Fruit fly (Drosophila melanogaster) whole organism: ENCODE measurements around the gene Ranbp16.

ENCODE experiments used
- CG8478 ChIP-seq: fragments of >200 bp; optimal IDR thresholded peaks from 2 replicates; lab custom pipeline; 2018; ENCODE audit warnings: inconsistent platforms
- Dll ChIP-seq: fragments of >200 bp; optimal IDR thresholded peaks from 2 replicates; lab custom pipeline; 2017
- EcR ChIP-seq, 2 experiments: fragments of >200 bp; optimal IDR thresholded peaks; 2 replicates each; lab custom pipeline; 2017; ENCODE audit warnings: missing biosample characterization in 2 of 2, missing genetic modification characterization in 2 of 2, missing genetic modification reagents in 2 of 2
- pan ChIP-seq: fragments of >200 bp; optimal IDR thresholded peaks from 2 replicates; lab custom pipeline; 2017
- psq ChIP-seq: fragments of >200 bp; optimal IDR thresholded peaks from 2 replicates; lab custom pipeline; 2017
- usp ChIP-seq: fragments of >200 bp; optimal IDR thresholded peaks from 2 replicates; lab custom pipeline; 2017; ENCODE audit warnings: missing biosample characterization, missing genetic modification characterization, mixed read lengths

Gene Ranbp16

DNA sequence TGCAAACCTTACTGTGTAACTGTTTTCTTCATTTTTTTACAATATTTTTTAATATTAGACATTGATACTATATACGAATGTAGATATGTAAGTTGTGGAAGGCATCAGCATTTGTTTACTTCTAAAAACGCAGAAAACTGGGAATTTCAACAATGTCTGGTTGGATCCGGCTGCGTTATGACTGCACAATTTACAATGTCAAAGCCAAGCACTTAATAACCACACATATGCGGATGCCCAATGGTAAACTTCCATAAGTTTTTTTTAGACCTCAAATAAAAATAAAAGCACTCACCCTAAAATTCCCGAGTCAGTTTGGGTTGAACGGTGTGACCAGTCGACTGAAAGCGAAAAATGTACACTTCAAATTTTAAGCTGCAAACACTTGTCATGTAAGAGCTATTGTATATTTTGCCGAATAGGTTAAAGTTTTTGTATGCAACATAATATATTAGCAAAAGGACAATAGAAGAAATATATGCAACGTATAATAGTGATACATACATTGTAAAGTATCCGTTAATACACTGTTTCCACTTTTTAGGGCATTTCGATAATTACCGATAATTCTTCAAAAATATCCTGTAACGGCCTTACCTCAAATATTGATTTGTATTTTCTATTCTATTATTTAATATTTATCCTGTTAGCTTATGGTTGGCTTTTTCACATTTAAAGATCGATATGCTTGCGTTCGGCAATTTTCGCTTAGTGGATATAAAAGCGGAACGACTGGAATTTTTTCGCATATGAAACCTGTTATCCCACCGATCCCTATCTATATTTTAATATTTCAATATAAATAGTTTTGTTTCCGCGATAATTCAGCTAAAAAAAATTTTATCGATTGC, 6.7 kb upstream of the Ranbp16 start, which contains the start of gene Stim:
Gene Stim (minus strand): TSS at position 347 of the 851 bp plus-strand sequence.
- TF ChIP-seq pan (lab: Kevin White, UChicago): no peak
- no peak for TF ChIP-seq EcR (GFP tag; optimal IDR thresholded peaks at IDR 0.05; lab: Kevin White, UChicago)
- TF ChIP-seq Dll (lab: Kevin White, UChicago): no peak
- no peak for TF ChIP-seq usp (GFP tag; lab: Kevin White, UChicago)
- no peak for TF ChIP-seq CG8478 (lab: Kevin White, UChicago)
- no peak for TF ChIP-seq psq (lab: Kevin White, UChicago)

DNA sequence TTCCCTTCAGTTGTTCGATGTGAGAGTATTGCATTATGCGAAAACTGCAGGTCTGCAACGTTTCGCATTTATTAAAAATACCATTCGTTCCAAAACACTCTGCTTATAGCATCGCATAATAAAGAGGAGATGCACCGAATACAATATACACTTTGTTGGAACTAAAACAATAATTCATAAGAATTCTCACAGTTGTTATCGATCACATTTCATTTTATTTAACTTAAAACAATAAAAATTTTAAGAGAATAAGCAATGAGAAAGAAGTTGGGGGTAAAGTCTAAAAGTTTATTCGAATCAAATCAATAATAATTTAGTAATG, 520 bp upstream of the Ranbp16 start:
- no peak for TF ChIP-seq CG8478 (lab: Kevin White, UChicago)
- TF ChIP-seq EcR (GFP tag; optimal IDR thresholded peaks at IDR 0.05; lab: Kevin White, UChicago): no peak
- no peak for TF ChIP-seq psq (lab: Kevin White, UChicago)
- TF ChIP-seq pan (lab: Kevin White, UChicago): no peak
- no peak for TF ChIP-seq usp (GFP tag; lab: Kevin White, UChicago)
- TF ChIP-seq Dll (lab: Kevin White, UChicago): no peak

DNA sequence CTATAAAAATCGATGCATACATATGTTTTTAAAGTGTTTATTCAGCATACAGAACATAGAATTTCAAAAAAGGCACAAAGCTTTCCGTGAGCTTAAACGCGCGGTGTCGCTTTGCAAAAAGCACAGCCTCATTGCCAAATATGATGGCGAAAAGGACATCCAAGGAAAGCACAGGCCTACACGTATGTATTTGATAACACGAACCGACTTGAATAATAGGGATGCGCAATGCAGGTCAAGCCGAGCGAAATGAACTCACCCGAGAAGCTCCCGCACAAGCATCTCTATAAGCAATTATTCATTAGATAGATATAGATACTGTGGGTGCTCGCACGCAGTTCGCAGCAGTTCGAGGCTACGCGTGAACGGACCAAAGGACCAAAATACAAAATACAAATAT, 8.9 kb downstream of the Ranbp16 start, which contains the start of gene Lcch3:
Gene Lcch3 (plus strand): TSS at position 301 of the 400 bp plus-strand sequence.
- TF ChIP-seq Dll (lab: Kevin White, UChicago): no peak
- TF ChIP-seq usp (GFP tag; lab: Kevin White, UChicago): no peak
- TF ChIP-seq EcR (GFP tag; optimal IDR thresholded peaks at IDR 0.05; lab: Kevin White, UChicago): no peak
- no peak for TF ChIP-seq CG8478 (lab: Kevin White, UChicago)
- no peak for TF ChIP-seq pan (lab: Kevin White, UChicago)
- no peak for TF ChIP-seq psq (lab: Kevin White, UChicago)

DNA sequence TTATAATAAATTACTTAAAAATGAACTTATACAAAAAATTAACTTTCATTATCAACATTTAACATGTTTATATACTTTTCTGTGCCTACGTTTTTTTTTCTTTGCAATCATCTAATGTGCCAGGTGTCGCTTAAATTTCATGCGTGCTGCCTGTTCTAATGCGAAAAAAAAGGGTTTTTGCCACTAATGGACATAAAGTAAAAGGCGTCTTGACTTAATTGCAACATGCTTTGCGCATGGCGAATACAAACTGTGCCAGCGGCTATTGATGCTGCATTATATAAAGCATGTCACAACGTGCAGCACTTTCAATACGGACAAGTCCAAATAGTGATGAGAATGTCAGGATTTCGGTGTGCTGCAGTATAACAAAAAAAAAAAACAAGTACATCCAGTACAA, 12.0 kb downstream of the Ranbp16 start, which contains the start of gene CG8916:
Gene CG8916 (plus strand): TSS at position 301 of the 400 bp plus-strand sequence.
- TF ChIP-seq Dll (lab: Kevin White, UChicago) (no peak), pan (lab: Kevin White, UChicago) (no peak), psq (lab: Kevin White, UChicago) (no peak), usp (GFP tag; lab: Kevin White, UChicago) (no peak), CG8478 (lab: Kevin White, UChicago) (no peak), EcR (GFP tag; optimal IDR thresholded peaks at IDR 0.05; lab: Kevin White, UChicago) (no peak)

DNA sequence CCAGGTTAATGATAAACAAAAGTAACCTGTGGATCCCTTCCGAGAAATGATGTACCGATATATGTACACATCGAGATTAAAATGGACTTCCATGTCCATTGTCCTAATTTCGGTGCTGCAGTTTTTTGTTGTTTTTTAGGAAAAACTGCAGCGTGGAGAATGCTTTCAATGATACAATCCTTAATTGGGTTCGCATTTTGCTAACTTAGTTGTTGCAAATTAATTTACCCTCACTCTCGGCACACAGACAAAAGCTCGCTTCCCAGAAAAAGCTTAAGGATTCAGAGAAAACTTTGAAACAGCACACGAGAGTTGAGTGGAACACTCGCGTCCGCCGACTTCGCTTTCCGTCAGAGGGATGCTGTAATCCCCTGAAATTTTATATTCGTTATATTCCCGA, 23.1 kb downstream of the Ranbp16 start, which contains the start of gene Lrp4:
Gene Lrp4 (plus strand): TSS at position 301 of the 400 bp plus-strand sequence.
- TF ChIP-seq EcR (GFP tag; optimal IDR thresholded peaks at IDR 0.05; lab: Kevin White, UChicago) (no peak), pan (lab: Kevin White, UChicago) (no peak), CG8478 (lab: Kevin White, UChicago) (no peak), Dll (lab: Kevin White, UChicago) (no peak), psq (lab: Kevin White, UChicago) (no peak), usp (GFP tag; lab: Kevin White, UChicago) (no peak)

DNA sequence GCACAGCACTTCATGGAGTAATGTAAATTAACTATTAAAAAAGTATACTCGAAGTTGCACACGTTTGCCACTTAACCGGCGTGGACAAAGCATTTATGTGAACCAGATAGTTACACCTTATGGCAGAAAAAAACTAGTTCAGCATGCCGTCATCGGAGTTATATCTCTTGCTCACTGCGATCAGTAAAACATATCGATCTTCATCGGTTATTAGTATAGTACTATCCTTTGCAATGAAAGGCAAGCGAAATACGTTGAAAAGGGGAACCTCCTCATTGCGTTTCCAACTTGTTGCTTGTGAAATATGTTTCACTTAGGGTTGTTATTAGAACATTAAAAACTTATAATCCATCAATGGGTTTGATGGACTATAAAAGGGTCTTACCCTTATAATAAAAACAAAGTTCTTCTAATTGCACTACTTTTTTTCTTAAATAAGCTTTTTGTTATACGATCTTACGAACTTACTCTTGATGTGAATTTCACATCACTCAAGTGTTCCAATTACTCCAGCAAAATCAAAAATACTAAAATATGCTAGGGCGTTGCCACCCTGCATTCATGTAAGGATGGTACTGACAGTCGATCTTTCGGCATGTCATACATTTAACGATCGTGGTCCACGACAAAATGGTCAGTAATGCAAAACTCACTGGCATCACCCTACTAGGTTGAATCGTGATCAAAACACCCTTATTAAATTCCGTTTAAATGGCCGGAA, 23.9 kb downstream of the Ranbp16 start, which contains the start of gene CycD:
Gene CycD (minus strand): TSS at position 113 of the 721 bp plus-strand sequence.
- no peak for TF ChIP-seq usp (GFP tag; lab: Kevin White, UChicago)
- TF ChIP-seq EcR (GFP tag; optimal IDR thresholded peaks at IDR 0.05; lab: Kevin White, UChicago): no peak
- no peak for TF ChIP-seq psq (lab: Kevin White, UChicago)
- no peak for TF ChIP-seq CG8478 (lab: Kevin White, UChicago)

DNA sequence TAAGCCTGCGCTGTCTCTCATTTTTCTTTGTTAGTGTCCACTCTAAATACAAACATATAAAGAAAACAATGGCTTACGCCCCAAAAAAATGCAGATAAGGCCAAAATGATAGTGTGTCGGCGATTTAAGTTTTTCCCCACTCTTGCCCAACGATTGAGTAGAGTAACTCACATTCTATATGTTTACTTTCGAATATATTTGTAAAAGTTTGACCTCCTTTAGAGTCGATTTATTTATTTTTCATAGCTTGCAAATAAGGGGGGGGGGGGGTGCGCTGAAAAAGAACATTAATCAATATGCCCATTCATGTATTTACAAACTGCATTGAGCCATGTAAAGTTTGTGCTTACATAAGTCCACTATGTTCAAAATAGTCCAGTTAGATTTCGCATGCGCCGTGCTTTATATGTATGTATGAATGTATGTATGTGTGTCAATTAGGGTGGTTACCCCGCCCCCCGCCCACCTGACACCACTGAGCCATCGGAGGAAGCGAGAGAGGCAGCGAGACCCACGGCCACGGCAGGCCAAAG, 39.9 kb downstream of the Ranbp16 start:
- TF ChIP-seq usp (GFP tag; lab: Kevin White, UChicago) (no peak), Dll (lab: Kevin White, UChicago) (no peak), psq (lab: Kevin White, UChicago) (no peak), CG8478 (lab: Kevin White, UChicago) (no peak), pan (lab: Kevin White, UChicago) (no peak), EcR (GFP tag; optimal IDR thresholded peaks at IDR 0.05; lab: Kevin White, UChicago) (no peak)

DNA sequence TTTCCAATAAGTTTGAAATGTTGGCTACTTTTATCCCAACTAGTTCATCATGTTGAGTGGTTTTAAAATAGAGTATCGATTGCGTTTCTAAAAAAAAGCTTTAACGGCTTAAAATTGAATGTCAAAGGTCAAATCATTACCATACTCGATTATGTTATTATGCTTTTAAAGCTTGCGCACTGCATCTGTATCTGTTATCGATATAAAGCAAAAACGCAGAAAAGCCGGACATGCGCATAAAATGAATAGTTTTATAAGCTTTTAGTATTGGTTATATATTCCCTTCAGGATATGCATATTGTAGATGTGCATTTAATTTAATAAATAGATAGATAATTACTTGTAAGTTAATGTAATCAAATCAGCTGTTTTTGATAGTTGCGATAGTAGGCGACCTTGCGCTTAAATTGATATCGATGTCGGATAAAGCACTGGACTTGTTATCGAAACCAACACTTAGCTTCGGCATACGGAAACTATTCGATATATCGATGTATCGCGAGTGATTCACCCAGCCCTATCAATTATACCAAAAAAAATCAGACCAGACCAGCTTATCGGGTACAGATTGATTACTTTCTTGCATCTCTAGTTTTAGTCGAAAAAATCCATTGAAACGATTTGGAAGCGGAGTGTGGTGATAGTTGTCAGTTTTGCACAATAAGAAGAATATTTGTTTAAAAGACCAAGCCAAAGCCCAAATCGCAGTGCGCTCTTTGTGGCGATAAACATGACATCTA, 41.9 kb downstream of the Ranbp16 start, which contains the start of gene shi:
Gene shi (plus strand): TSS at position 511 of the 740 bp plus-strand sequence.
- TF ChIP-seq CG8478 (lab: Kevin White, UChicago): no peak
- TF ChIP-seq psq (lab: Kevin White, UChicago): no peak
- no peak for TF ChIP-seq pan (lab: Kevin White, UChicago)
- no peak for TF ChIP-seq Dll (lab: Kevin White, UChicago)
- no peak for TF ChIP-seq usp (GFP tag; lab: Kevin White, UChicago)
- TF ChIP-seq EcR (GFP tag; optimal IDR thresholded peaks at IDR 0.05; lab: Kevin White, UChicago): no peak

DNA sequence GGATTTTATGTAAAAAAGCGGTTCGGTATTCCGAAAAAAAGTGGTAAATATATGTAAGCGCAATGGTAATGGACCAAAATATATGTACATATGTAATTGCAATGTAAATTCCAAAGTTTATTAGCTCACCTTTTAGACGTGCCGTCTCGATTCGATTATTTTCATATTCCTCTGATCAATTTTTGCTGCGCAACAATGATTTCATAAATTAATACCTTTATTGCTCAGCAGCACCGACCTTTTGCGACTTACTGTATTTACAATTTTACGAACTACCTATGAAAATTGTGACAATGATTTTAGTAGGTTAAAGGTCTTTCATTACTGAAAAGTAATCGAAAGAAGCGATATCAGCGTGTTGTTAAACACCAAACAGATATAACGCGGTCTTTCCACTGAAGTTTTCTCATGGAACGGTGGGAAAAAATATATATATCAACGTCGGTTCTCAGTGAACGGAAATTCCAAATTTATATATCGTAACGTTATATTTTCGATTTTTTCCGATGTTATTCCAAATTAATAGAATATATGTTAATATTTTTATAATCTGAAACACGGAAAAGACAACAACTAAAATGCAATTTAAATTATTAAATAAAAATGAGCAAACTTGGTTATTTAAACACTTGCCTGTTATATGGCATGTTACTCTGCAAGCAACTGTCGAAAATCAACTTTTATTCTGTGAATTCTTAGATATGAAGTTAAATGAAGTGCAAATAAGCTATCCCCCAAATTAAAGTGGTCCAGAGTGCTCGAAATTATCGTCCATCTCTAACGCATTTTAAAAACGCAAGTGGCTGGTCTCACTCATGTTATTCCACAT, 43.7 kb downstream of the Ranbp16 start, which contains the start of the genes MSBP and CG15916:
Gene MSBP (minus strand): TSS at position 330 of the 829 bp plus-strand sequence.
Gene CG15916 (plus strand): TSS at position 810 of the 829 bp plus-strand sequence.
- no peak for TF ChIP-seq psq (lab: Kevin White, UChicago)
- TF ChIP-seq usp (GFP tag; lab: Kevin White, UChicago): no peak
- no peak for TF ChIP-seq pan (lab: Kevin White, UChicago)
- TF ChIP-seq CG8478 (lab: Kevin White, UChicago): no peak
- TF ChIP-seq Dll (lab: Kevin White, UChicago): no peak
